Worm (Caenorhabditis elegans) whole organism, L4 larva: ENCODE data around the gene F38B6.2.

Source experiments
- F37D6.2 ChIP-seq: sonication (generic microtip); optimal IDR thresholded peaks from 2 replicates; lab custom pipeline; 2016; ENCODE audit warnings: mild to moderate bottlenecking, missing genetic modification characterization, missing compliant biosample characterization
- T20F7.1 ChIP-seq: fragments of 200-800 bp; sonication (Bioruptor generic); optimal IDR thresholded peaks from 2 replicates; lab custom pipeline; 2018; ENCODE audit warnings: mild to moderate bottlenecking, missing genetic modification characterization, missing compliant biosample characterization
- Y105C5A.15 ChIP-seq: fragments of 200-800 bp; sonication (Bioruptor generic); IDR thresholded peaks from 2 replicates; pipeline ENCODE4 v1.3.6; 2022; ENCODE audit warnings: missing genetic modification characterization, missing compliant biosample characterization
- ZK337.2 ChIP-seq: fragments of 200-800 bp; sonication (Bioruptor generic); IDR thresholded peaks from 2 replicates; pipeline ENCODE4 v1.3.6; 2022; ENCODE audit warnings: missing genetic modification reagents, missing genetic modification characterization, missing compliant biosample characterization
- aha-1 ChIP-seq: fragments of 150-350 bp; peaks from one replicate; lab custom pipeline; 2014; ENCODE audit warnings: missing biosample characterization, missing genetic modification characterization
- ama-1 ChIP-seq: fragments of 150-350 bp; optimal IDR thresholded peaks from 2 replicates; lab custom pipeline; 2014; ENCODE audit warnings: inconsistent platforms, mixed read lengths
- arid-1 ChIP-seq: fragments of 200-800 bp; sonication (Bioruptor generic); conservative IDR thresholded peaks from 2 replicates; pipeline ENCODE4 v1.3.6; 2022; ENCODE audit warnings: missing genetic modification reagents, missing genetic modification characterization, missing compliant biosample characterization
- ceh-20 ChIP-seq: fragments of 200-800 bp; sonication (Bioruptor generic); IDR thresholded peaks from 2 replicates; pipeline ENCODE4 v1.3.6; 2022; ENCODE audit warnings: missing genetic modification reagents, missing genetic modification characterization, missing compliant biosample characterization
- ceh-28 ChIP-seq: fragments of 150-350 bp; optimal IDR thresholded peaks from 2 replicates; lab custom pipeline; 2014; ENCODE audit warnings: missing biosample characterization, missing genetic modification reagents, missing genetic modification characterization
- ceh-62 ChIP-seq: sonication (generic microtip); optimal IDR thresholded peaks from 2 replicates; lab custom pipeline; 2017; ENCODE audit warnings: missing biosample characterization, missing genetic modification characterization
- ceh-82 ChIP-seq: sonication (generic microtip); optimal IDR thresholded peaks from 2 replicates; lab custom pipeline; 2017; ENCODE audit warnings: missing biosample characterization, missing genetic modification characterization
- cey-2 ChIP-seq: sonication (generic microtip); optimal IDR thresholded peaks from 3 replicates; lab custom pipeline; 2017; ENCODE audit warnings: missing genetic modification characterization, mild to moderate bottlenecking, missing compliant biosample characterization, antibody characterized with exemption, borderline replicate concordance; ENCODE audit not compliant: insufficient read depth
- daf-16 ChIP-seq, 3 experiments: sonication (generic microtip); optimal IDR thresholded peaks; 2 replicates each; lab custom pipeline; 2016 to 2017; ENCODE audit warnings: missing genetic modification characterization in 3 of 3, missing genetic modification reagents in 3 of 3, mild to moderate bottlenecking in 2 of 3, missing compliant biosample characterization in 2 of 3, missing biosample characterization in 1 of 3, moderate library complexity in 1 of 3
- dmd-6 ChIP-seq: fragments of 200-800 bp; sonication (Bioruptor generic); IDR thresholded peaks from 2 replicates; pipeline ENCODE4 v1.3.6; 2022; ENCODE audit warnings: missing genetic modification reagents, missing genetic modification characterization, missing compliant biosample characterization
- dpl-1 ChIP-seq: fragments of 150-350 bp; optimal IDR thresholded peaks from 2 replicates; lab custom pipeline; 2014; ENCODE audit warnings: missing biosample characterization, missing genetic modification reagents, missing genetic modification characterization
- dve-1 ChIP-seq: sonication (generic microtip); optimal IDR thresholded peaks from 2 replicates; lab custom pipeline; 2017; ENCODE audit warnings: antibody characterized with exemption, mild to moderate bottlenecking, missing genetic modification characterization, missing compliant biosample characterization; ENCODE audit not compliant: insufficient read depth
- egl-43 ChIP-seq: fragments of 200-800 bp; sonication (Bioruptor generic); IDR thresholded peaks from 2 replicates; pipeline ENCODE4 v1.3.6; 2022; ENCODE audit warnings: missing genetic modification reagents, missing genetic modification characterization, missing compliant biosample characterization
- fkh-10 ChIP-seq: fragments of 150-350 bp; optimal IDR thresholded peaks from 2 replicates; lab custom pipeline; 2014; ENCODE audit warnings: missing biosample characterization, missing genetic modification reagents, missing genetic modification characterization
- hif-1 ChIP-seq, 2 experiments: sonication (generic microtip); optimal IDR thresholded peaks; 2 replicates each; lab custom pipeline; 2016 to 2017; ENCODE audit warnings: missing compliant biosample characterization in 2 of 2, missing genetic modification characterization in 2 of 2, missing genetic modification reagents in 2 of 2, missing genotype in 2 of 2, mild to moderate bottlenecking in 1 of 2
- hlh-11 ChIP-seq: fragments of 200-800 bp; sonication (Bioruptor generic); optimal IDR thresholded peaks from 2 replicates; lab custom pipeline; 2018; ENCODE audit warnings: mild to moderate bottlenecking, missing genetic modification characterization, missing compliant biosample characterization
- hlh-30 ChIP-seq: sonication (generic microtip); optimal IDR thresholded peaks from 2 replicates; lab custom pipeline; 2017; ENCODE audit warnings: antibody characterized with exemption, mild to moderate bottlenecking, missing genetic modification characterization, missing compliant biosample characterization; ENCODE audit not compliant: insufficient read depth
- hmg-1.1 ChIP-seq: fragments of 200-800 bp; sonication (Bioruptor generic); IDR thresholded peaks from 2 replicates; pipeline ENCODE4 v1.3.6; 2022; ENCODE audit warnings: missing genetic modification reagents, missing genetic modification characterization, missing compliant biosample characterization
- lin-15B ChIP-seq: fragments of 150-350 bp; sonication (generic microtip); optimal IDR thresholded peaks from 3 replicates; lab custom pipeline; 2014; ENCODE audit warnings: missing biosample characterization, missing genetic modification characterization
- lin-29 ChIP-seq: fragments of 200-800 bp; sonication (Bioruptor generic); IDR thresholded peaks from 2 replicates; pipeline ENCODE4 v1.3.6; 2022; ENCODE audit warnings: missing genetic modification reagents, missing genetic modification characterization, missing compliant biosample characterization
- lsy-2 ChIP-seq, 2 experiments: fragments of 150-350 bp in 1 of 2; sonication (generic microtip) in 1 of 2; optimal IDR thresholded peaks; 2 replicates each; lab custom pipeline; 2014 to 2017; ENCODE audit warnings: missing biosample characterization in 2 of 2, missing genetic modification characterization in 2 of 2
- madf-9 ChIP-seq: fragments of 200-800 bp; sonication (Bioruptor generic); conservative IDR thresholded peaks from 2 replicates; pipeline ENCODE4 v1.3.6; 2022; ENCODE audit warnings: missing genetic modification reagents, missing genetic modification characterization, missing compliant biosample characterization
- mdl-1 ChIP-seq, 2 experiments: fragments of 150-350 bp in 1 of 2; sonication (generic microtip) in 1 of 2; optimal IDR thresholded peaks; 2 replicates each; lab custom pipeline; 2014 to 2017; ENCODE audit warnings: missing biosample characterization in 2 of 2, missing genetic modification characterization in 2 of 2
- mdt-29 ChIP-seq: fragments of 200-800 bp; sonication (Bioruptor generic); IDR thresholded peaks from 2 replicates; pipeline ENCODE4 v1.3.6; 2022; ENCODE audit warnings: missing genetic modification reagents, missing genetic modification characterization, missing compliant biosample characterization
- mep-1 ChIP-seq: fragments of 150-350 bp; sonication (generic microtip); optimal IDR thresholded peaks from 3 replicates; lab custom pipeline; 2014; ENCODE audit warnings: missing biosample characterization, missing genetic modification characterization
- mxl-2 ChIP-seq: fragments of 200-800 bp; sonication (Bioruptor generic); conservative IDR thresholded peaks from 2 replicates; pipeline ENCODE4 v1.3.6; 2022; ENCODE audit warnings: missing genetic modification reagents, missing genetic modification characterization, missing compliant biosample characterization
- nhr-11 ChIP-seq: fragments of 150-350 bp; optimal IDR thresholded peaks from 2 replicates; lab custom pipeline; 2014; ENCODE audit warnings: missing biosample characterization, missing genetic modification characterization
- nhr-28 ChIP-seq: fragments of 150-350 bp; optimal IDR thresholded peaks from 2 replicates; lab custom pipeline; 2014; ENCODE audit warnings: missing biosample characterization, missing genetic modification characterization
- nhr-41 ChIP-seq: fragments of 200-800 bp; sonication (Bioruptor generic); IDR thresholded peaks from 2 replicates; pipeline ENCODE4 v1.3.6; 2022; ENCODE audit warnings: missing genetic modification reagents, missing genetic modification characterization, missing compliant biosample characterization
- nhr-6 ChIP-seq: fragments of 150-350 bp; optimal IDR thresholded peaks from 2 replicates; lab custom pipeline; 2014; ENCODE audit warnings: missing biosample characterization, missing genetic modification characterization
- pha-4 ChIP-seq, 2 experiments: fragments of 150-350 bp in 1 of 2; fragments of 200-800 bp in 1 of 2; sonication (Bioruptor generic) in 1 of 2; IDR thresholded peaks in 1 of 2; optimal IDR thresholded peaks in 1 of 2; 2 replicates each; pipeline versions ENCODE4 v1.3.6 to Lab custom; 2014 to 2022; ENCODE audit warnings: missing genetic modification characterization in 2 of 2, missing genetic modification reagents in 2 of 2, missing biosample characterization in 1 of 2, missing compliant biosample characterization in 1 of 2
- php-3 ChIP-seq: fragments of 200-800 bp; sonication (Bioruptor generic); IDR thresholded peaks from 2 replicates; pipeline ENCODE4 v1.3.6; 2022; ENCODE audit warnings: missing genetic modification reagents, missing genetic modification characterization, missing compliant biosample characterization
- rbr-2 ChIP-seq: sonication (generic microtip); optimal IDR thresholded peaks from 2 replicates; lab custom pipeline; 2016; ENCODE audit warnings: missing genotype, missing genetic modification characterization, missing compliant biosample characterization
- set-16 ChIP-seq: fragments of 200-800 bp; sonication (Bioruptor generic); IDR thresholded peaks from 2 replicates; pipeline ENCODE4 v1.3.6; 2022; ENCODE audit warnings: missing genetic modification reagents, missing genetic modification characterization, missing compliant biosample characterization
- snpc-4 ChIP-seq: fragments of 150-350 bp; optimal IDR thresholded peaks from 2 replicates; lab custom pipeline; 2014; ENCODE audit warnings: missing biosample characterization, missing genetic modification characterization
- spr-3 ChIP-seq: fragments of 200-800 bp; sonication (Bioruptor generic); optimal IDR thresholded peaks from 2 replicates; lab custom pipeline; 2018; ENCODE audit warnings: mild to moderate bottlenecking, missing genetic modification characterization, missing compliant biosample characterization
- unc-39 ChIP-seq: sonication (generic microtip); optimal IDR thresholded peaks from 2 replicates; lab custom pipeline; 2017; ENCODE audit warnings: missing biosample characterization, missing genetic modification characterization
- unc-62 ChIP-seq, 3 experiments: fragments of 150-350 bp in 1 of 3; sonication (generic microtip); optimal IDR thresholded peaks in 2 of 3; peaks in 1 of 3; 1 replicate in 1 of 3; 2 replicates in 2 of 3; lab custom pipeline; 2014 to 2017; ENCODE audit warnings: missing biosample characterization in 3 of 3, missing genetic modification characterization in 3 of 3, missing genetic modification reagents in 3 of 3, missing genotype in 1 of 3
- vab-7 ChIP-seq: fragments of 200-800 bp; sonication (Bioruptor generic); IDR thresholded peaks from 2 replicates; pipeline ENCODE4 v1.3.6; 2022; ENCODE audit warnings: missing genetic modification reagents, missing genetic modification characterization, missing compliant biosample characterization
- zfp-2 ChIP-seq: sonication (generic microtip); optimal IDR thresholded peaks from 2 replicates; lab custom pipeline; 2016; ENCODE audit warnings: mild to moderate bottlenecking, missing genetic modification characterization, missing compliant biosample characterization
- ztf-11 ChIP-seq: fragments of 150-350 bp; optimal IDR thresholded peaks from 2 replicates; lab custom pipeline; 2014; ENCODE audit warnings: missing biosample characterization, missing genetic modification characterization

The F38B6.2 gene

ce11 chrX:6744978-6745377 lies 46.6 kb downstream of the F38B6.2 start:
- TF ChIP-seq ztf-11 (no peak), lin-15B (tag; lab: Kevin White, UChicago) (no peak), mdl-1 (tag; optimal IDR thresholded peaks at IDR 0.05; lab: Kevin White, UChicago) (no peak), spr-3 (GFP tag; lab: Kevin White, UChicago) (no peak), arid-1 (no peak), nhr-6 (no peak), nhr-41 (GFP tag; lab: Robert Waterston, UW) (no peak), unc-39 (tag; lab: Kevin White, UChicago) (peak; percentile 10), rbr-2 (tag; lab: Kevin White, UChicago) (peak; percentile 42), pha-4 (GFP tag; IDR thresholded peaks at IDR 0.05; lab: Robert Waterston, UW) (no peak), pha-4 (tag; optimal IDR thresholded peaks at IDR 0.05; lab: Kevin White, UChicago) (no peak), php-3 (GFP tag; lab: Robert Waterston, UW) (no peak), F37D6.2 (peak; percentile 3), set-16 (GFP tag; lab: Robert Waterston, UW) (peak; percentile 5; the same call in 1 of the 2 replicates), egl-43 (GFP tag; lab: Robert Waterston, UW) (no peak), ceh-28 (tag; lab: Kevin White, UChicago) (no peak), ceh-20 (no peak), aha-1 (tag; lab: Kevin White, UChicago) (peak; percentile 84), fkh-10 (GFP tag; lab: Kevin White, UChicago) (peak; percentile 79), zfp-2 (tag; lab: Kevin White, UChicago) (no peak), dpl-1 (GFP tag; lab: Kevin White, UChicago) (no peak), cey-2 (no peak), ceh-62 (tag; lab: Kevin White, UChicago) (no peak), vab-7 (GFP tag; lab: Robert Waterston, UW) (peak; percentile 18; the same call in 1 of the 2 replicates)

- TF ChIP-seq mxl-2 (GFP tag; lab: Robert Waterston, UW) = peak; percentile 40; the same call in 1 of the 2 replicates
- peak; percentile 74 for TF ChIP-seq hlh-30 (tag; lab: Kevin White, UChicago)
- no peak for TF ChIP-seq ceh-82
- 0 out of 2 replicates have a peak, but pooled peaks have one; percentile 8 for TF ChIP-seq madf-9 (GFP tag; lab: Robert Waterston, UW)
- TF ChIP-seq ZK337.2 (GFP tag; lab: Robert Waterston, UW) = no peak
- TF ChIP-seq daf-16 (GFP tag; optimal IDR thresholded peaks at IDR 0.05; lab: Kevin White, UChicago) = peak in 1 of 2 experiments; percentile 50
- TF ChIP-seq daf-16 (tag; optimal IDR thresholded peaks at IDR 0.05; lab: Kevin White, UChicago) = no peak
- TF ChIP-seq dmd-6 (GFP tag; lab: Robert Waterston, UW) = 0 out of 2 replicates have a peak, but pooled peaks have one; percentile 11
- TF ChIP-seq nhr-11 = peak; percentile 77
- peak in 1 of 2 experiments; percentile 93 for TF ChIP-seq mdl-1 (tag; optimal IDR thresholded peaks at IDR 0.05; lab: Kevin White, UChicago)
- TF ChIP-seq lin-29 (GFP tag; lab: Robert Waterston, UW) = no peak
- TF ChIP-seq hlh-11 (tag; lab: Kevin White, UChicago) = peak; percentile 70
- TF ChIP-seq hif-1 (tag; optimal IDR thresholded peaks at IDR 0.05; lab: Kevin White, UChicago) = peak in 1 of 2 experiments; percentile 4
- TF ChIP-seq nhr-28 (tag; lab: Kevin White, UChicago) = peak; percentile 0
- TF ChIP-seq, all 104 proteins: peak for 10
Observed at ce11 chrX:6745515-6745914, 47.2 kb downstream of the F38B6.2 start.

ce11 chrX:6746849-6747248 lies 48.5 kb downstream of the F38B6.2 start:
- peak; percentile 7 for TF ChIP-seq dve-1 (tag; lab: Kevin White, UChicago)
- peak in 1 of 2 experiments; percentile 89 for TF ChIP-seq mdl-1 (tag; optimal IDR thresholded peaks at IDR 0.05; lab: Kevin White, UChicago)
- TF ChIP-seq fkh-10 (GFP tag; lab: Kevin White, UChicago) = no peak
- TF ChIP-seq lsy-2 (tag; optimal IDR thresholded peaks at IDR 0.05; lab: Kevin White, UChicago) = peak in 1 of 2 experiments; percentile 14
- TF ChIP-seq unc-62 (GFP tag; optimal IDR thresholded peaks at IDR 0.05 in 1 of 2; lab: Kevin White, UChicago) = peak in 1 of 2 experiments; percentile 31
- no peak for TF ChIP-seq unc-62 (tag; optimal IDR thresholded peaks at IDR 0.05; lab: Kevin White, UChicago)
- 0 out of 2 replicates have a peak, but pooled peaks have one; percentile 11 for TF ChIP-seq hmg-1.1
- no peak for TF ChIP-seq T20F7.1 (GFP tag; lab: Kevin White, UChicago)
- no peak for TF ChIP-seq mep-1 (tag; lab: Kevin White, UChicago)
- peak; percentile 54 for TF ChIP-seq hlh-30 (tag; lab: Kevin White, UChicago)
- no peak for TF ChIP-seq Y105C5A.15 (GFP tag; lab: Robert Waterston, UW)
- TF ChIP-seq pha-4 (GFP tag; IDR thresholded peaks at IDR 0.05; lab: Robert Waterston, UW) = no peak
- TF ChIP-seq pha-4 (tag; optimal IDR thresholded peaks at IDR 0.05; lab: Kevin White, UChicago) = peak; percentile 34
- TF ChIP-seq snpc-4 = no peak
- peak; percentile 46 for TF ChIP-seq ama-1 (lab: Kevin White, UChicago)
- TF ChIP-seq mdt-29 (GFP tag; lab: Robert Waterston, UW) = 0 out of 2 replicates have a peak, but pooled peaks have one; percentile 4
- peak in 1 of 2 experiments; percentile 64 for TF ChIP-seq hif-1 (tag; optimal IDR thresholded peaks at IDR 0.05; lab: Kevin White, UChicago)
- TF ChIP-seq aha-1 (tag; lab: Kevin White, UChicago) = peak; percentile 97
